Worm (Caenorhabditis elegans): Measurements from ENCODE around the gene icl-1.

ce11 chrV:774341-774740, 46.5 kb upstream of the icl-1 start:
- TF ChIP-seq med-1 (GFP tag; optimal IDR thresholded peaks at IDR 0.05; ENCODE audit: insufficient read depth) = no peak
- TF ChIP-seq T22C8.4 (GFP tag; IDR thresholded peaks at IDR 0.05) = no peak
- TF ChIP-seq flt-1 (GFP tag; IDR thresholded peaks at IDR 0.05) = no peak

Measured in whole organism, midembryonic.